Worm (Caenorhabditis elegans) whole organism, L3 larva: Measurements from ENCODE around the gene T13C2.2.

Experiments
- elt-3 ChIP-seq, 3 experiments: fragments of 150-350 bp in 1 of 3; sonication (generic microtip) in 2 of 3; optimal IDR thresholded peaks; 2 replicates in 2 of 3; 4 replicates in 1 of 3; lab custom pipeline; 2014 to 2017; ENCODE audit warnings: missing biosample characterization in 3 of 3, missing genetic modification characterization in 3 of 3
- eor-1 ChIP-seq, 2 experiments: fragments of 150-350 bp; optimal IDR thresholded peaks; 2 replicates each; lab custom pipeline; 2014 to 2018; ENCODE audit warnings: missing biosample characterization in 2 of 2, missing genetic modification characterization in 2 of 2
- fkh-10 ChIP-seq: sonication (generic microtip); optimal IDR thresholded peaks from 2 replicates; lab custom pipeline; 2017; ENCODE audit warnings: missing biosample characterization, missing genetic modification reagents, missing genetic modification characterization
- nhr-77 ChIP-seq: fragments of 150-350 bp; optimal IDR thresholded peaks from 2 replicates; lab custom pipeline; 2014; ENCODE audit warnings: missing biosample characterization, missing genetic modification characterization
- pha-4 ChIP-seq: fragments of 150-350 bp; optimal IDR thresholded peaks from 2 replicates; lab custom pipeline; 2014; ENCODE audit warnings: missing biosample characterization, missing genetic modification reagents, missing genetic modification characterization
- unc-62 ChIP-seq: fragments of 150-350 bp; sonication (generic microtip); optimal IDR thresholded peaks from 4 replicates; lab custom pipeline; 2014; ENCODE audit warnings: missing biosample characterization, missing genetic modification reagents, missing genetic modification characterization
- zag-1 ChIP-seq: fragments of 150-350 bp; optimal IDR thresholded peaks from 2 replicates; lab custom pipeline; 2014; ENCODE audit warnings: missing biosample characterization, missing genetic modification characterization

- no peak for TF ChIP-seq pha-4 (tag; lab: Kevin White, UChicago)
- no peak for TF ChIP-seq zag-1
- no peak for TF ChIP-seq fkh-10 (GFP tag; lab: Kevin White, UChicago)
- no peak for TF ChIP-seq elt-3 (tag; optimal IDR thresholded peaks at IDR 0.05; lab: Kevin White, UChicago)
- peak; percentile 69 for TF ChIP-seq unc-62 (GFP tag; lab: Kevin White, UChicago)
- no peak for TF ChIP-seq nhr-77 (tag; lab: Kevin White, UChicago)
- TF ChIP-seq eor-1 (tag; optimal IDR thresholded peaks at IDR 0.05; lab: Kevin White, UChicago) = no peak
Observed at ce11 chrII:6824524-6824923, 32.5 kb downstream of the T13C2.2 start.
